Worm (Caenorhabditis elegans) whole organism, mixed stage, embryonic: ENCODE measurements around the gene T07E3.2.

ENCODE experiments used
- blmp-1 ChIP-seq: fragments of 150-350 bp; optimal IDR thresholded peaks from 2 replicates; lab custom pipeline; 2014; ENCODE audit warnings: missing biosample characterization, missing genetic modification characterization
- pha-4 ChIP-seq: fragments of 150-350 bp; optimal IDR thresholded peaks from 2 replicates; lab custom pipeline; 2018; ENCODE audit warnings: missing biosample characterization, missing genetic modification reagents, missing genetic modification characterization

- TF ChIP-seq blmp-1 (no peak), pha-4 (tag; lab: Kevin White, UChicago) (no peak)
Measured at ce11 chrIII:6945319-6945718, 38.8 kb downstream of the T07E3.2 start.
